Fruit fly (Drosophila melanogaster) whole organism, pupa: Measurements from ENCODE around the gene Cap-D3.

ENCODE experiments used
- CG10348 ChIP-seq: fragments of 200-800 bp; sonication (Bioruptor generic); IDR thresholded peaks from 2 replicates; pipeline ENCODE4 v1.3.6; 2022; ENCODE audit warnings: missing biosample characterization, missing genetic modification characterization
- CG12605 ChIP-seq: fragments of 200-800 bp; sonication (Bioruptor generic); IDR thresholded peaks from 2 replicates; pipeline ENCODE4 v1.3.6; 2022; ENCODE audit warnings: missing biosample characterization, missing genetic modification characterization
- CG13204 ChIP-seq: fragments of 200-800 bp; sonication (Bioruptor generic); optimal IDR thresholded peaks from 2 replicates; lab custom pipeline; 2018; ENCODE audit warnings: missing biosample characterization, mild to moderate bottlenecking, missing genetic modification characterization, moderate library complexity
- CG14655 ChIP-seq: fragments of 200-800 bp; sonication (Bioruptor generic); optimal IDR thresholded peaks from 3 replicates; lab custom pipeline; 2017; ENCODE audit warnings: mild to moderate bottlenecking, missing biosample characterization, missing genetic modification reagents, missing genetic modification characterization
- CG15710 ChIP-seq: fragments of 200-800 bp; sonication (Bioruptor generic); optimal IDR thresholded peaks from 2 replicates; lab custom pipeline; 2018; ENCODE audit warnings: missing biosample characterization, mild to moderate bottlenecking, missing genetic modification characterization, moderate library complexity
- CG17806 ChIP-seq: fragments of 200-800 bp; sonication (Bioruptor generic); optimal IDR thresholded peaks from 2 replicates; lab custom pipeline; 2018; ENCODE audit warnings: missing biosample characterization, mild to moderate bottlenecking, missing genetic modification characterization, moderate library complexity
- CG32121 ChIP-seq: fragments of 200-800 bp; sonication (Bioruptor generic); IDR thresholded peaks from 2 replicates; pipeline ENCODE4 v1.3.6; 2022; ENCODE audit warnings: missing biosample characterization, missing genetic modification characterization
- CG34367 ChIP-seq: fragments of 200-800 bp; sonication (Bioruptor generic); optimal IDR thresholded peaks from 2 replicates; lab custom pipeline; 2018; ENCODE audit warnings: missing biosample characterization, mild to moderate bottlenecking, missing genetic modification characterization
- CG4496 ChIP-seq: fragments of 200-800 bp; sonication (Bioruptor generic); IDR thresholded peaks from 3 replicates; pipeline ENCODE4 v1.3.6; 2022; ENCODE audit warnings: missing biosample characterization, missing genetic modification characterization
- CG8159 ChIP-seq: fragments of 200-800 bp; sonication (Bioruptor generic); optimal IDR thresholded peaks from 3 replicates; lab custom pipeline; 2018; ENCODE audit warnings: missing biosample characterization, mild to moderate bottlenecking, missing genetic modification characterization, moderate library complexity
- CG8301 ChIP-seq: fragments of 200-800 bp; sonication (Bioruptor generic); optimal IDR thresholded peaks from 2 replicates; lab custom pipeline; 2018; ENCODE audit warnings: missing biosample characterization, mild to moderate bottlenecking, missing genetic modification characterization
- CG9948 ChIP-seq: fragments of 200-800 bp; sonication (Bioruptor generic); optimal IDR thresholded peaks from 2 replicates; lab custom pipeline; 2018; ENCODE audit warnings: missing biosample characterization, mild to moderate bottlenecking, missing genetic modification characterization, moderate library complexity
- D1 ChIP-seq: fragments of 200-800 bp; sonication (Bioruptor generic); optimal IDR thresholded peaks from 2 replicates; lab custom pipeline; 2018; ENCODE audit warnings: missing biosample characterization, mild to moderate bottlenecking, missing genetic modification characterization, moderate library complexity
- EcR ChIP-seq: fragments of 200-800 bp; sonication (Bioruptor generic); optimal IDR thresholded peaks from 3 replicates; lab custom pipeline; 2019; ENCODE audit warnings: missing biosample characterization, missing genetic modification characterization, mild to moderate bottlenecking, moderate library complexity, missing genetic modification reagents
- Ets98B ChIP-seq: fragments of 200-800 bp; sonication (Bioruptor generic); IDR thresholded peaks from 2 replicates; pipeline ENCODE4 v1.3.6; 2022; ENCODE audit warnings: missing biosample characterization, missing genetic modification characterization
- Pif1A ChIP-seq: fragments of 200-800 bp; sonication (Bioruptor generic); optimal IDR thresholded peaks from 3 replicates; lab custom pipeline; 2016; ENCODE audit warnings: missing biosample characterization, missing genetic modification characterization
- Pif1B ChIP-seq: fragments of 200-800 bp; sonication (Bioruptor generic); optimal IDR thresholded peaks from 3 replicates; lab custom pipeline; 2016; ENCODE audit warnings: missing biosample characterization, missing genetic modification characterization
- Snoo ChIP-seq: fragments of 200-800 bp; sonication (Bioruptor generic); optimal IDR thresholded peaks from 3 replicates; lab custom pipeline; 2017; ENCODE audit warnings: missing biosample characterization, mild to moderate bottlenecking, missing genetic modification characterization, inconsistent platforms
- fd96Ca ChIP-seq: fragments of 200-800 bp; sonication (Bioruptor generic); IDR thresholded peaks from 3 replicates; pipeline ENCODE4 v1.3.6; 2022; ENCODE audit warnings: missing biosample characterization, missing genetic modification characterization
- gl ChIP-seq: fragments of 200-800 bp; sonication (Bioruptor generic); optimal IDR thresholded peaks from 2 replicates; lab custom pipeline; 2018; ENCODE audit warnings: missing biosample characterization, mild to moderate bottlenecking, missing genetic modification characterization
- rn ChIP-seq: fragments of 200-800 bp; sonication (Bioruptor generic); IDR thresholded peaks from 2 replicates; pipeline ENCODE4 v1.3.6; 2022; ENCODE audit warnings: missing biosample characterization, missing genetic modification characterization

The Cap-D3 gene

DNA sequence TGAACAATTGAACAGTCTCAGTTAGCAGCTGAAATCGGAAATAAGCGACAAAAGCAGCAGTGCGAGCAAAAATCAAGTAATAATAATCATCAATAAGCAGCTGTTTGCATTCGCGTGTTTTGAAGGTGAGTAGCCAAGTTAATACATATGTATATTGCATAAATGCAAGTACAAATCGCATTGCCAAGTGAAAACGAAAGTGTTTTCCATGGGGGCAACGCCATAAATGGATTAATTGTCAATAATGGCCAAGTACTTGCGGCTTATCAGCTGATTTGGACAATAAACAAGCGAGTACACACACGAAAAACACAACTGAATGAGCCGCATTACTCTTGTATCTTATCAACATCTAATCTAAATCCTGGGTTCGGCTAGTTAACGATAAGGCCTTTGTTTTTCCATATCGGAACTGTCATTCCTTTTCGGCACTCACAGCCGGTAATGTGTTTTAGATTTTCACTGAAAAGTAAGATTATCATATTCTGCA lies 21.6 kb downstream of the Cap-D3 start:
- TF ChIP-seq Snoo (tag; lab: Kevin White, UChicago) (no peak), CG4496 (no peak), CG17806 (tag; lab: Kevin White, UChicago) (no peak), CG8159 (tag; lab: Kevin White, UChicago) (no peak), CG15710 (tag; lab: Kevin White, UChicago) (no peak), gl (tag; lab: Kevin White, UChicago) (no peak), CG10348 (GFP tag; lab: Robert Waterston, UW) (no peak), rn (GFP tag; lab: Robert Waterston, UW) (no peak), EcR (GFP tag; lab: Kevin White, UChicago) (no peak), fd96Ca (no peak)

dm6 chr2L:5550735-5551134 lies 25.0 kb downstream of the Cap-D3 start, which contains the start of gene CG14014:
CG14014 (minus strand) TSS chr2L:5550835.
- TF ChIP-seq CG8159 (tag; lab: Kevin White, UChicago), result no peak
- no peak for TF ChIP-seq rn (GFP tag; lab: Robert Waterston, UW)
- TF ChIP-seq CG4496, result no peak
- no peak for TF ChIP-seq D1
- TF ChIP-seq Ets98B (GFP tag; lab: Robert Waterston, UW), result no peak
- TF ChIP-seq CG10348 (GFP tag; lab: Robert Waterston, UW), result no peak
- no peak for TF ChIP-seq CG8301
- TF ChIP-seq EcR (GFP tag; lab: Kevin White, UChicago), result no peak
- TF ChIP-seq CG12605, result no peak
- no peak for TF ChIP-seq gl (tag; lab: Kevin White, UChicago)
- TF ChIP-seq Pif1A (GFP tag; lab: Kevin White, UChicago), result no peak
- no peak for TF ChIP-seq CG15710 (tag; lab: Kevin White, UChicago)

dm6 chr2L:5551538-5551937 lies 25.8 kb downstream of the Cap-D3 start, which contains the start of gene CG18269:
CG18269 (plus strand) TSS chr2L:5551838.
- TF ChIP-seq D1 (no peak), CG13204 (GFP tag; lab: Kevin White, UChicago) (no peak), CG8301 (no peak), CG12605 (no peak), CG17806 (tag; lab: Kevin White, UChicago) (no peak), CG14655 (GFP tag; lab: Kevin White, UChicago) (no peak), CG9948 (tag; lab: Kevin White, UChicago) (no peak), Ets98B (GFP tag; lab: Robert Waterston, UW) (no peak), rn (GFP tag; lab: Robert Waterston, UW) (no peak), CG32121 (no peak)

dm6 chr2L:5553750-5554149 lies 28.0 kb downstream of the Cap-D3 start, which contains the start of the genes CG14013 and CG14017:
CG14013 (minus strand) TSS chr2L:5553850.
CG14017 (plus strand) TSS chr2L:5553897.
- TF ChIP-seq CG10348 (GFP tag; lab: Robert Waterston, UW) (no peak), fd96Ca (no peak), CG13204 (GFP tag; lab: Kevin White, UChicago) (no peak), Pif1A (GFP tag; lab: Kevin White, UChicago) (no peak), CG32121 (no peak), Snoo (tag; lab: Kevin White, UChicago) (no peak), CG4496 (no peak), Ets98B (GFP tag; lab: Robert Waterston, UW) (no peak), Pif1B (GFP tag; lab: Kevin White, UChicago) (no peak), CG8301 (no peak)

dm6 chr2L:5554818-5555217 lies 29.1 kb downstream of the Cap-D3 start, which contains the start of gene GluRIIA:
GluRIIA (plus strand) TSS chr2L:5555072.
- TF ChIP-seq Snoo (tag; lab: Kevin White, UChicago) (no peak), CG34367 (tag; lab: Kevin White, UChicago) (no peak), fd96Ca (no peak), CG13204 (GFP tag; lab: Kevin White, UChicago) (no peak), CG8301 (no peak), rn (GFP tag; lab: Robert Waterston, UW) (no peak), CG12605 (no peak), gl (tag; lab: Kevin White, UChicago) (no peak), Pif1B (GFP tag; lab: Kevin White, UChicago) (no peak), CG15710 (tag; lab: Kevin White, UChicago) (no peak), CG32121 (no peak)

dm6 chr2L:5558809-5559392 lies 33.2 kb downstream of the Cap-D3 start, which contains the start of gene GluRIIB:
GluRIIB (plus strand) TSS chr2L:5559342.
- TF ChIP-seq EcR (GFP tag; lab: Kevin White, UChicago) (no peak), CG14655 (GFP tag; lab: Kevin White, UChicago) (peak; percentile 20)

DNA sequence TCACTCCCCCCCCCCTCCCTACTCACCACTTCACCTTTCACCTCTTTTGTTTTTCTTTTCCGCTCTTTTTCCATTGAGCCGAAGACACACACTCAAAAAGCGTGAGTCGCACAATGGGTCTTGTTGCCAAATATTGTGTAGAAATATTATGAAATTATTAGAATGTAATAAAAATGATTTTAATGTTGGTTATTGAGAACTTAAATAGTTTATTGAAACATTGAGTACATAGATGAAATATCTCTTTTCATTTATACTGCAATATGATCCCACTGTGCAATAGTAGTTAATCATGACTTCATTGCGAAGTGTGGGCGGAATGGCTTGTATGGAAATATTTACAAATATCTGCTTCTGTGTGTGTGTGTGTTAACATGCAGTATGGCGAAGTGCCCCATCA lies 41.4 kb downstream of the Cap-D3 start:
- no peak for TF ChIP-seq gl (tag; lab: Kevin White, UChicago)
- peak; percentile 71 for TF ChIP-seq CG8159 (tag; lab: Kevin White, UChicago)
- no peak for TF ChIP-seq D1
- peak; percentile 64 for TF ChIP-seq CG15710 (tag; lab: Kevin White, UChicago)
- peak; percentile 84 for TF ChIP-seq Ets98B (GFP tag; lab: Robert Waterston, UW)
- TF ChIP-seq Pif1B (GFP tag; lab: Kevin White, UChicago), result peak; percentile 0
- TF ChIP-seq CG10348 (GFP tag; lab: Robert Waterston, UW), result no peak
- TF ChIP-seq CG17806 (tag; lab: Kevin White, UChicago), result peak; percentile 60
- peak; percentile 44; the same call in 1 of the 3 replicates for TF ChIP-seq fd96Ca
- TF ChIP-seq Pif1A (GFP tag; lab: Kevin White, UChicago), result peak; percentile 20
- peak; percentile 89 for TF ChIP-seq CG4496
- peak; percentile 72; the same call in 1 of the 2 replicates for TF ChIP-seq CG32121
- peak; percentile 30 for TF ChIP-seq CG34367 (tag; lab: Kevin White, UChicago)
- TF ChIP-seq CG14655 (GFP tag; lab: Kevin White, UChicago), result peak; percentile 63
- TF ChIP-seq CG12605, result peak; percentile 81
- no peak for TF ChIP-seq Snoo (tag; lab: Kevin White, UChicago)
- TF ChIP-seq CG9948 (tag; lab: Kevin White, UChicago), result peak; percentile 57
- no peak for TF ChIP-seq EcR (GFP tag; lab: Kevin White, UChicago)
- no peak for TF ChIP-seq CG13204 (GFP tag; lab: Kevin White, UChicago)
- peak; percentile 40; the same call in 1 of the 2 replicates for TF ChIP-seq rn (GFP tag; lab: Robert Waterston, UW)
- TF ChIP-seq CG8301, result peak; percentile 63
